Worm (Caenorhabditis elegans) whole organism, young adult: ENCODE results near the gene erfa-1.

Experiments
- B0019.2 ChIP-seq: fragments of 200-800 bp; sonication (Bioruptor generic); conservative IDR thresholded peaks from 2 replicates; pipeline ENCODE4 v1.3.6; 2022; ENCODE audit warnings: missing genetic modification reagents, missing genetic modification characterization, missing compliant biosample characterization
- B0035.1 ChIP-seq: sonication (generic microtip); optimal IDR thresholded peaks from 2 replicates; lab custom pipeline; 2016; ENCODE audit warnings: missing genetic modification characterization, mild to moderate bottlenecking, missing compliant biosample characterization, missing genotype, missing genetic modification reagents
- D2030.7 ChIP-seq: fragments of 200-800 bp; sonication (Bioruptor generic); IDR thresholded peaks from 2 replicates; pipeline ENCODE4 v1.3.6; 2022; ENCODE audit warnings: missing genetic modification reagents, missing genetic modification characterization, missing compliant biosample characterization
- F23B12.7 ChIP-seq: sonication (generic microtip); optimal IDR thresholded peaks from 2 replicates; lab custom pipeline; 2017; ENCODE audit warnings: missing genetic modification characterization, mild to moderate bottlenecking, missing compliant biosample characterization, antibody characterized with exemption, moderate library complexity; ENCODE audit not compliant: insufficient read depth
- F33H1.4 ChIP-seq: fragments of 200-800 bp; sonication (Bioruptor generic); IDR thresholded peaks from 2 replicates; pipeline ENCODE4 v1.3.6; 2022; ENCODE audit warnings: missing genetic modification reagents, missing genetic modification characterization, missing compliant biosample characterization
- F55B11.4 ChIP-seq: sonication (generic microtip); optimal IDR thresholded peaks from 2 replicates; lab custom pipeline; 2016; ENCODE audit warnings: missing compliant biosample characterization, missing genetic modification characterization, borderline replicate concordance; ENCODE audit not compliant: insufficient read depth
- F57C9.4 ChIP-seq: sonication (generic microtip); optimal IDR thresholded peaks from 2 replicates; lab custom pipeline; 2017; ENCODE audit warnings: mild to moderate bottlenecking, missing genetic modification characterization, missing compliant biosample characterization
- K11D2.4 ChIP-seq: fragments of 200-800 bp; sonication (Bioruptor generic); IDR thresholded peaks from 2 replicates; pipeline ENCODE4 v1.3.6; 2022; ENCODE audit warnings: missing genetic modification reagents, missing genetic modification characterization, missing compliant biosample characterization
- K12H6.12 ChIP-seq: fragments of 200-800 bp; sonication (Bioruptor generic); optimal IDR thresholded peaks from 2 replicates; lab custom pipeline; 2018; ENCODE audit warnings: mild to moderate bottlenecking, missing genetic modification characterization, missing compliant biosample characterization
- Y56A3A.18 ChIP-seq: fragments of 200-800 bp; sonication (Bioruptor generic); IDR thresholded peaks from 2 replicates; pipeline ENCODE4 v1.3.6; 2022; ENCODE audit warnings: missing genetic modification reagents, missing genetic modification characterization, missing compliant biosample characterization
- Y79H2A.3 ChIP-seq: fragments of 200-800 bp; sonication (Bioruptor generic); conservative IDR thresholded peaks from 2 replicates; pipeline ENCODE4 v1.3.6; 2022; ENCODE audit warnings: missing genetic modification reagents, missing genetic modification characterization, missing compliant biosample characterization
- Y95B8A.8 ChIP-seq: fragments of 200-800 bp; sonication (Bioruptor generic); IDR thresholded peaks from 2 replicates; pipeline ENCODE4 v1.3.6; 2022; ENCODE audit warnings: missing genetic modification reagents, missing genetic modification characterization, missing compliant biosample characterization
- ama-1 ChIP-seq, 3 experiments: fragments of 150-350 bp in 1 of 3; sonication (generic microtip) in 2 of 3; optimal IDR thresholded peaks; 2 replicates each; lab custom pipeline; 2014 to 2018; ENCODE audit warnings: missing biosample characterization in 2 of 3, missing genetic modification characterization in 2 of 3, missing genetic modification reagents in 2 of 3
- aptf-3 ChIP-seq: fragments of 200-800 bp; sonication (Bioruptor generic); IDR thresholded peaks from 2 replicates; pipeline ENCODE4 v1.3.6; 2022; ENCODE audit warnings: missing genetic modification characterization, missing compliant biosample characterization
- cebp-1 ChIP-seq, 2 experiments: fragments of 200-800 bp in 1 of 2; sonication (Bioruptor generic) in 1 of 2; sonication (generic microtip) in 1 of 2; IDR thresholded peaks in 1 of 2; optimal IDR thresholded peaks in 1 of 2; 2 replicates each; pipeline versions ENCODE4 v1.3.6 to Lab custom; 2017 to 2022; ENCODE audit warnings: missing compliant biosample characterization in 2 of 2, missing genetic modification characterization in 2 of 2, mild to moderate bottlenecking in 1 of 2, missing genetic modification reagents in 1 of 2, moderate library complexity in 1 of 2
- cebp-2 ChIP-seq: fragments of 200-800 bp; sonication (Bioruptor generic); IDR thresholded peaks from 2 replicates; pipeline ENCODE4 v1.3.6; 2022; ENCODE audit warnings: missing genetic modification characterization, missing compliant biosample characterization
- ceh-91 ChIP-seq: fragments of 200-800 bp; sonication (Bioruptor generic); IDR thresholded peaks from 2 replicates; pipeline ENCODE4 v1.3.6; 2022; ENCODE audit warnings: missing genetic modification reagents, missing genetic modification characterization, missing compliant biosample characterization
- chd-7 ChIP-seq: sonication (generic microtip); optimal IDR thresholded peaks from 2 replicates; lab custom pipeline; 2016; ENCODE audit warnings: mild to moderate bottlenecking, missing genetic modification characterization, moderate library complexity, missing compliant biosample characterization
- dox-1 ChIP-seq: fragments of 200-800 bp; sonication (Bioruptor generic); IDR thresholded peaks from 2 replicates; pipeline ENCODE4 v1.3.6; 2022; ENCODE audit warnings: missing genetic modification reagents, missing genetic modification characterization, missing compliant biosample characterization
- dpl-1 ChIP-seq: fragments of 150-350 bp; optimal IDR thresholded peaks from 2 replicates; lab custom pipeline; 2014; ENCODE audit warnings: missing biosample characterization, missing genetic modification reagents, missing genetic modification characterization
- egl-18 ChIP-seq: fragments of 200-800 bp; sonication (Bioruptor generic); IDR thresholded peaks from 2 replicates; pipeline ENCODE4 v1.3.6; 2022; ENCODE audit warnings: missing genetic modification reagents, missing genetic modification characterization, missing compliant biosample characterization
- hlh-12 ChIP-seq: sonication (generic microtip); optimal IDR thresholded peaks from 2 replicates; lab custom pipeline; 2016; ENCODE audit warnings: missing genetic modification characterization, missing compliant biosample characterization
- hlh-26 ChIP-seq: fragments of 200-800 bp; sonication (Bioruptor generic); conservative IDR thresholded peaks from 2 replicates; pipeline ENCODE4 v1.3.6; 2022; ENCODE audit warnings: missing genetic modification reagents, missing genetic modification characterization, missing compliant biosample characterization
- hmg-1.2 ChIP-seq: fragments of 200-800 bp; sonication (Bioruptor generic); IDR thresholded peaks from 2 replicates; pipeline ENCODE4 v1.3.6; 2022; ENCODE audit warnings: missing genetic modification reagents, missing genetic modification characterization, missing compliant biosample characterization
- hrde-1 ChIP-seq: sonication (generic microtip); optimal IDR thresholded peaks from 2 replicates; lab custom pipeline; 2016; ENCODE audit warnings: missing genetic modification characterization, mild to moderate bottlenecking, missing compliant biosample characterization, moderate library complexity, missing genotype, missing genetic modification reagents, borderline replicate concordance
- lin-35 ChIP-seq, 3 experiments: fragments of 150-350 bp in 2 of 3; sonication (generic microtip) in 1 of 3; optimal IDR thresholded peaks; 2 replicates each; lab custom pipeline; 2014 to 2018; ENCODE audit warnings: missing biosample characterization in 3 of 3, missing genetic modification characterization in 3 of 3, missing genetic modification reagents in 3 of 3
- madf-3 ChIP-seq: fragments of 200-800 bp; sonication (Bioruptor generic); IDR thresholded peaks from 2 replicates; pipeline ENCODE4 v1.3.6; 2022; ENCODE audit warnings: missing genetic modification reagents, missing genetic modification characterization, missing compliant biosample characterization
- madf-6 ChIP-seq: fragments of 200-800 bp; sonication (Bioruptor generic); IDR thresholded peaks from 2 replicates; pipeline ENCODE4 v1.3.6; 2022; ENCODE audit warnings: missing genetic modification reagents, missing genetic modification characterization, missing compliant biosample characterization
- mcd-1 ChIP-seq: fragments of 200-800 bp; sonication (Bioruptor generic); IDR thresholded peaks from 2 replicates; pipeline ENCODE4 v1.3.6; 2022; ENCODE audit warnings: missing genetic modification reagents, missing genetic modification characterization, missing compliant biosample characterization
- nfya-1 ChIP-seq: sonication (generic microtip); optimal IDR thresholded peaks from 2 replicates; lab custom pipeline; 2017; ENCODE audit warnings: antibody characterized with exemption, missing compliant biosample characterization, missing genetic modification characterization, borderline replicate concordance; ENCODE audit not compliant: insufficient read depth
- nfyb-1 ChIP-seq: fragments of 200-800 bp; sonication (Bioruptor generic); IDR thresholded peaks from 2 replicates; pipeline ENCODE4 v1.3.6; 2022; ENCODE audit warnings: missing genetic modification reagents, missing genetic modification characterization, missing compliant biosample characterization
- nhr-27 ChIP-seq: fragments of 200-800 bp; sonication (Bioruptor generic); optimal IDR thresholded peaks from 2 replicates; lab custom pipeline; 2018; ENCODE audit warnings: mild to moderate bottlenecking, missing genetic modification characterization, moderate library complexity, missing compliant biosample characterization
- nhr-80 ChIP-seq: sonication (generic microtip); optimal IDR thresholded peaks from 2 replicates; lab custom pipeline; 2016; ENCODE audit warnings: missing genetic modification characterization, missing compliant biosample characterization
- rcor-1 ChIP-seq: fragments of 200-800 bp; sonication (Bioruptor generic); IDR thresholded peaks from 2 replicates; pipeline ENCODE4 v1.3.6; 2022; ENCODE audit warnings: missing genetic modification reagents, missing genetic modification characterization, missing compliant biosample characterization
- repo-1 ChIP-seq: sonication (generic microtip); optimal IDR thresholded peaks from 2 replicates; lab custom pipeline; 2017; ENCODE audit warnings: mild to moderate bottlenecking, missing genetic modification characterization, missing compliant biosample characterization
- rpc-1 ChIP-seq, 2 experiments: fragments of 150-350 bp in 1 of 2; sonication (generic microtip) in 1 of 2; optimal IDR thresholded peaks; 2 replicates each; lab custom pipeline; 2014 to 2018; ENCODE audit warnings: missing biosample characterization in 1 of 2, missing genetic modification characterization in 1 of 2, missing genetic modification reagents in 1 of 2, missing genotype in 1 of 2
- sdz-38 ChIP-seq: sonication (generic microtip); optimal IDR thresholded peaks from 2 replicates; lab custom pipeline; 2016; ENCODE audit warnings: missing genotype, missing genetic modification characterization, missing compliant biosample characterization
- snpc-3.4 ChIP-seq: sonication (generic microtip); optimal IDR thresholded peaks from 2 replicates; lab custom pipeline; 2017; ENCODE audit warnings: missing genetic modification characterization, mild to moderate bottlenecking, missing compliant biosample characterization, antibody characterized with exemption, moderate library complexity, missing genotype, missing genetic modification reagents
- tbp1 ChIP-seq: fragments of 200-800 bp; sonication (Bioruptor generic); optimal IDR thresholded peaks from 2 replicates; lab custom pipeline; 2018; ENCODE audit warnings: mild to moderate bottlenecking, missing genetic modification characterization, missing compliant biosample characterization
- tlf-1 ChIP-seq: fragments of 200-800 bp; sonication (Bioruptor generic); optimal IDR thresholded peaks from 2 replicates; lab custom pipeline; 2018; ENCODE audit warnings: mild to moderate bottlenecking, missing genetic modification characterization, missing compliant biosample characterization
- ztf-6 ChIP-seq: fragments of 200-800 bp; sonication (Bioruptor generic); IDR thresholded peaks from 2 replicates; pipeline ENCODE4 v1.3.6; 2022; ENCODE audit warnings: missing genetic modification reagents, missing genetic modification characterization, missing compliant biosample characterization

erfa-1 gene

ce11 chrV:6427433-6427832 is 6.5 kb upstream of the erfa-1 start (continued):
- TF ChIP-seq nfya-1 (tag; lab: Kevin White, UChicago) (no peak), madf-6 (peak; percentile 52; the same call in 1 of the 2 replicates), F33H1.4 (GFP tag; lab: Robert Waterston, UW) (peak; percentile 37; the same call in 1 of the 2 replicates), cebp-1 (GFP tag; IDR thresholded peaks at IDR 0.05; lab: Robert Waterston, UW) (no peak), cebp-1 (tag; optimal IDR thresholded peaks at IDR 0.05; lab: Kevin White, UChicago) (peak; percentile 27), Y56A3A.18 (GFP tag; lab: Robert Waterston, UW) (no peak), mcd-1 (GFP tag; lab: Robert Waterston, UW) (peak; percentile 39; the same call in 1 of the 2 replicates), D2030.7 (GFP tag; lab: Robert Waterston, UW) (peak; percentile 13; the same call in 1 of the 2 replicates), sdz-38 (tag; lab: Kevin White, UChicago) (no peak), nhr-27 (tag; lab: Kevin White, UChicago) (no peak), cebp-2 (no peak), lin-35 (GFP tag; optimal IDR thresholded peaks at IDR 0.05; lab: Kevin White, UChicago) (no peak), nhr-80 (tag; lab: Kevin White, UChicago) (peak; percentile 16), dox-1 (GFP tag; lab: Robert Waterston, UW) (0 out of 2 replicates have a peak, but pooled peaks have one; percentile 10), Y95B8A.8 (GFP tag; lab: Robert Waterston, UW) (0 out of 2 replicates have a peak, but pooled peaks have one; percentile 45), hmg-1.2 (GFP tag; lab: Robert Waterston, UW) (peak; percentile 28; the same call in 1 of the 2 replicates), rpc-1 (optimal IDR thresholded peaks at IDR 0.05; lab: Kevin White, UChicago) (no peak), rpc-1 (tag; optimal IDR thresholded peaks at IDR 0.05; lab: Kevin White, UChicago) (no peak)

ce11 chrV:6429870-6430339 is 4.0 kb upstream of the erfa-1 start, which contains the start of gene alh-4:
Gene alh-4, minus strand, starts transcription at chrV:6429920.
- TF ChIP-seq rcor-1 (GFP tag; lab: Robert Waterston, UW) (no peak), cebp-1 (GFP tag; IDR thresholded peaks at IDR 0.05; lab: Robert Waterston, UW) (no peak), cebp-1 (tag; optimal IDR thresholded peaks at IDR 0.05; lab: Kevin White, UChicago) (peak; percentile 17), F55B11.4 (no peak), dpl-1 (no peak), tlf-1 (no peak)

- TF ChIP-seq ceh-91 = no peak
- TF ChIP-seq nfyb-1 (GFP tag; lab: Robert Waterston, UW) = peak; percentile 52; the same call in 1 of the 2 replicates
- TF ChIP-seq B0019.2 (GFP tag; lab: Robert Waterston, UW) = no peak
- TF ChIP-seq chd-7 = no peak
- TF ChIP-seq K12H6.12 = no peak
- no peak for TF ChIP-seq repo-1 (tag; lab: Kevin White, UChicago)
- no peak for TF ChIP-seq cebp-1 (GFP tag; IDR thresholded peaks at IDR 0.05; lab: Robert Waterston, UW)
- TF ChIP-seq cebp-1 (tag; optimal IDR thresholded peaks at IDR 0.05; lab: Kevin White, UChicago) = peak; percentile 48
- TF ChIP-seq ama-1 (optimal IDR thresholded peaks at IDR 0.05; lab: Kevin White, UChicago) = no peak
- peak in 1 of 2 experiments; percentile 8 for TF ChIP-seq ama-1 (GFP tag; optimal IDR thresholded peaks at IDR 0.05; lab: Kevin White, UChicago)
- no peak for TF ChIP-seq hlh-26
- TF ChIP-seq K11D2.4 (GFP tag; lab: Robert Waterston, UW) = no peak
- TF ChIP-seq ztf-6 (GFP tag; lab: Robert Waterston, UW) = no peak
- TF ChIP-seq Y79H2A.3 = no peak
- TF ChIP-seq madf-3 (GFP tag; lab: Robert Waterston, UW) = no peak
- no peak for TF ChIP-seq F23B12.7
- no peak for TF ChIP-seq snpc-3.4
- TF ChIP-seq aptf-3 (GFP tag; lab: Robert Waterston, UW) = no peak
- no peak for TF ChIP-seq egl-18 (GFP tag; lab: Robert Waterston, UW)
- no peak for TF ChIP-seq hlh-12 (tag; lab: Kevin White, UChicago)
- no peak for TF ChIP-seq F57C9.4 (tag; lab: Kevin White, UChicago)
- no peak for TF ChIP-seq B0035.1 (tag; lab: Kevin White, UChicago)
- TF ChIP-seq tbp1 (GFP tag; lab: Kevin White, UChicago) = no peak
- TF ChIP-seq hrde-1 (tag; lab: Kevin White, UChicago) = no peak
Measured at ce11 chrV:6430526-6431371, 3.2 kb upstream of the erfa-1 start.
